Worm (Caenorhabditis elegans) whole organism, young adult: ENCODE measurements around the gene F18E9.7.
A peak's percentile ranks its signal among the peaks of the same experiment; 100 is the strongest.

Experiments
- B0035.1 ChIP-seq: sonication (generic microtip); optimal IDR thresholded peaks from 2 replicates; lab custom pipeline; 2016; ENCODE audit warnings: missing genetic modification characterization, mild to moderate bottlenecking, missing compliant biosample characterization, missing genotype, missing genetic modification reagents
- B0336.3 ChIP-seq: fragments of 200-800 bp; sonication (Bioruptor generic); IDR thresholded peaks from 2 replicates; pipeline ENCODE4 v1.3.6; 2022; ENCODE audit warnings: missing genetic modification characterization, missing compliant biosample characterization
- C06A6.2 ChIP-seq: fragments of 200-800 bp; sonication (Bioruptor generic); conservative IDR thresholded peaks from 2 replicates; pipeline ENCODE4 v1.3.6; 2022; ENCODE audit warnings: missing genetic modification characterization, missing compliant biosample characterization
- C17E4.6 ChIP-seq: fragments of 200-800 bp; sonication (Bioruptor generic); IDR thresholded peaks from 2 replicates; pipeline ENCODE4 v1.3.6; 2022; ENCODE audit warnings: missing genetic modification reagents, missing genetic modification characterization, missing compliant biosample characterization
- F10E7.11 ChIP-seq: sonication (generic microtip); optimal IDR thresholded peaks from 2 replicates; lab custom pipeline; 2017; ENCODE audit warnings: mild to moderate bottlenecking, missing genetic modification characterization, moderate library complexity, missing compliant biosample characterization
- F22D6.2 ChIP-seq: sonication (generic microtip); optimal IDR thresholded peaks from 2 replicates; lab custom pipeline; 2016; ENCODE audit warnings: mild to moderate bottlenecking, missing genetic modification characterization, missing compliant biosample characterization
- F23B12.7 ChIP-seq: sonication (generic microtip); optimal IDR thresholded peaks from 2 replicates; lab custom pipeline; 2017; ENCODE audit warnings: missing genetic modification characterization, mild to moderate bottlenecking, missing compliant biosample characterization, antibody characterized with exemption, moderate library complexity; ENCODE audit not compliant: insufficient read depth
- F39B2.1 ChIP-seq: fragments of 200-800 bp; sonication (Bioruptor generic); IDR thresholded peaks from 2 replicates; pipeline ENCODE4 v1.3.6; 2022; ENCODE audit warnings: missing genetic modification reagents, missing genetic modification characterization, missing compliant biosample characterization
- F55B11.4 ChIP-seq: sonication (generic microtip); optimal IDR thresholded peaks from 2 replicates; lab custom pipeline; 2016; ENCODE audit warnings: missing compliant biosample characterization, missing genetic modification characterization, borderline replicate concordance; ENCODE audit not compliant: insufficient read depth
- F57A8.1 ChIP-seq: fragments of 200-800 bp; sonication (Bioruptor generic); optimal IDR thresholded peaks from 2 replicates; lab custom pipeline; 2018; ENCODE audit warnings: mild to moderate bottlenecking, missing genetic modification characterization, moderate library complexity, missing compliant biosample characterization
- T07F8.4 ChIP-seq: sonication (generic microtip); optimal IDR thresholded peaks from 2 replicates; lab custom pipeline; 2016; ENCODE audit warnings: mild to moderate bottlenecking, missing genetic modification characterization, moderate library complexity, missing compliant biosample characterization
- T26A5.8 ChIP-seq: sonication (generic microtip); optimal IDR thresholded peaks from 2 replicates; lab custom pipeline; 2016; ENCODE audit warnings: missing genetic modification characterization, missing compliant biosample characterization
- Y53G8AR.9 ChIP-seq: fragments of 200-800 bp; sonication (Bioruptor generic); conservative IDR thresholded peaks from 2 replicates; pipeline ENCODE4 v1.3.6; 2022; ENCODE audit warnings: missing genetic modification reagents, missing genetic modification characterization, missing compliant biosample characterization
- Y67H2A.10 ChIP-seq: fragments of 200-800 bp; sonication (Bioruptor generic); conservative IDR thresholded peaks from 2 replicates; pipeline ENCODE4 v1.3.6; 2022; ENCODE audit warnings: missing genetic modification reagents, missing genetic modification characterization, missing compliant biosample characterization
- Y95B8A.8 ChIP-seq: fragments of 200-800 bp; sonication (Bioruptor generic); IDR thresholded peaks from 2 replicates; pipeline ENCODE4 v1.3.6; 2022; ENCODE audit warnings: missing genetic modification reagents, missing genetic modification characterization, missing compliant biosample characterization
- akir-1 ChIP-seq: fragments of 200-800 bp; sonication (Bioruptor generic); optimal IDR thresholded peaks from 2 replicates; lab custom pipeline; 2018; ENCODE audit warnings: mild to moderate bottlenecking, missing genetic modification characterization, moderate library complexity, missing compliant biosample characterization
- aptf-2 ChIP-seq: fragments of 200-800 bp; sonication (Bioruptor generic); conservative IDR thresholded peaks from 2 replicates; pipeline ENCODE4 v1.3.6; 2022; ENCODE audit warnings: missing genetic modification reagents, missing genetic modification characterization, missing compliant biosample characterization
- aptf-3 ChIP-seq: fragments of 200-800 bp; sonication (Bioruptor generic); IDR thresholded peaks from 2 replicates; pipeline ENCODE4 v1.3.6; 2022; ENCODE audit warnings: missing genetic modification characterization, missing compliant biosample characterization
- atf-7 ChIP-seq: sonication (generic microtip); optimal IDR thresholded peaks from 2 replicates; lab custom pipeline; 2017; ENCODE audit warnings: mild to moderate bottlenecking, missing genetic modification characterization, missing compliant biosample characterization
- attf-5 ChIP-seq: fragments of 200-800 bp; sonication (Bioruptor generic); optimal IDR thresholded peaks from 2 replicates; lab custom pipeline; 2018; ENCODE audit warnings: mild to moderate bottlenecking, missing genetic modification characterization, missing compliant biosample characterization
- cebp-2 ChIP-seq: fragments of 200-800 bp; sonication (Bioruptor generic); IDR thresholded peaks from 2 replicates; pipeline ENCODE4 v1.3.6; 2022; ENCODE audit warnings: missing genetic modification characterization, missing compliant biosample characterization
- ceh-27 ChIP-seq: fragments of 200-800 bp; sonication (Bioruptor generic); optimal IDR thresholded peaks from 2 replicates; lab custom pipeline; 2018; ENCODE audit warnings: mild to moderate bottlenecking, missing genetic modification characterization, moderate library complexity, missing compliant biosample characterization
- ceh-58 ChIP-seq: fragments of 200-800 bp; sonication (Bioruptor generic); IDR thresholded peaks from 2 replicates; pipeline ENCODE4 v1.3.6; 2022; ENCODE audit warnings: missing genetic modification characterization, missing compliant biosample characterization
- dpff-1 ChIP-seq: sonication (generic microtip); optimal IDR thresholded peaks from 2 replicates; lab custom pipeline; 2017; ENCODE audit warnings: mild to moderate bottlenecking, missing genetic modification characterization, missing compliant biosample characterization
- dpl-1 ChIP-seq: fragments of 150-350 bp; optimal IDR thresholded peaks from 2 replicates; lab custom pipeline; 2014; ENCODE audit warnings: missing biosample characterization, missing genetic modification reagents, missing genetic modification characterization
- egl-44 ChIP-seq: fragments of 200-800 bp; sonication (Bioruptor generic); IDR thresholded peaks from 2 replicates; pipeline ENCODE4 v1.3.6; 2022; ENCODE audit warnings: missing genetic modification reagents, missing genetic modification characterization, missing compliant biosample characterization
- ekl-4 ChIP-seq: fragments of 200-800 bp; sonication (Bioruptor generic); IDR thresholded peaks from 2 replicates; pipeline ENCODE4 v1.3.6; 2022; ENCODE audit warnings: missing genetic modification reagents, missing genetic modification characterization, missing compliant biosample characterization
- fkh-3 ChIP-seq: sonication (generic microtip); optimal IDR thresholded peaks from 2 replicates; lab custom pipeline; 2016; ENCODE audit warnings: mild to moderate bottlenecking, missing genetic modification characterization, missing compliant biosample characterization
- hrde-1 ChIP-seq: sonication (generic microtip); optimal IDR thresholded peaks from 2 replicates; lab custom pipeline; 2016; ENCODE audit warnings: missing genetic modification characterization, mild to moderate bottlenecking, missing compliant biosample characterization, moderate library complexity, missing genotype, missing genetic modification reagents, borderline replicate concordance
- lag-1 ChIP-seq: fragments of 200-800 bp; sonication (Bioruptor generic); IDR thresholded peaks from 2 replicates; pipeline ENCODE4 v1.3.6; 2022; ENCODE audit warnings: missing genetic modification reagents, missing genetic modification characterization, missing compliant biosample characterization
- let-607 ChIP-seq, 2 experiments: fragments of 200-800 bp in 1 of 2; sonication (Bioruptor generic) in 1 of 2; sonication (generic microtip) in 1 of 2; optimal IDR thresholded peaks; 2 replicates each; lab custom pipeline; 2016 to 2018; ENCODE audit warnings: mild to moderate bottlenecking in 2 of 2, missing compliant biosample characterization in 2 of 2, missing genetic modification characterization in 2 of 2, moderate library complexity in 2 of 2, missing genotype in 1 of 2
- lin-26 ChIP-seq: fragments of 200-800 bp; sonication (Bioruptor generic); IDR thresholded peaks from 2 replicates; pipeline ENCODE4 v1.3.6; 2022; ENCODE audit warnings: missing genetic modification reagents, missing genetic modification characterization, missing compliant biosample characterization
- madf-3 ChIP-seq: fragments of 200-800 bp; sonication (Bioruptor generic); IDR thresholded peaks from 2 replicates; pipeline ENCODE4 v1.3.6; 2022; ENCODE audit warnings: missing genetic modification reagents, missing genetic modification characterization, missing compliant biosample characterization
- madf-6 ChIP-seq: fragments of 200-800 bp; sonication (Bioruptor generic); IDR thresholded peaks from 2 replicates; pipeline ENCODE4 v1.3.6; 2022; ENCODE audit warnings: missing genetic modification reagents, missing genetic modification characterization, missing compliant biosample characterization
- nfyb-1 ChIP-seq: fragments of 200-800 bp; sonication (Bioruptor generic); IDR thresholded peaks from 2 replicates; pipeline ENCODE4 v1.3.6; 2022; ENCODE audit warnings: missing genetic modification reagents, missing genetic modification characterization, missing compliant biosample characterization
- nhr-80 ChIP-seq: sonication (generic microtip); optimal IDR thresholded peaks from 2 replicates; lab custom pipeline; 2016; ENCODE audit warnings: missing genetic modification characterization, missing compliant biosample characterization
- pbrm-1 ChIP-seq: fragments of 200-800 bp; sonication (Bioruptor generic); IDR thresholded peaks from 2 replicates; pipeline ENCODE4 v1.3.6; 2022; ENCODE audit warnings: missing genetic modification reagents, missing genetic modification characterization, missing compliant biosample characterization
- repo-1 ChIP-seq: sonication (generic microtip); optimal IDR thresholded peaks from 2 replicates; lab custom pipeline; 2017; ENCODE audit warnings: mild to moderate bottlenecking, missing genetic modification characterization, missing compliant biosample characterization
- rpc-1 ChIP-seq, 2 experiments: fragments of 150-350 bp in 1 of 2; sonication (generic microtip) in 1 of 2; optimal IDR thresholded peaks; 2 replicates each; lab custom pipeline; 2014 to 2018; ENCODE audit warnings: missing biosample characterization in 1 of 2, missing genetic modification characterization in 1 of 2, missing genetic modification reagents in 1 of 2, missing genotype in 1 of 2
- sdz-38 ChIP-seq: sonication (generic microtip); optimal IDR thresholded peaks from 2 replicates; lab custom pipeline; 2016; ENCODE audit warnings: missing genotype, missing genetic modification characterization, missing compliant biosample characterization
- sea-2 ChIP-seq: fragments of 200-800 bp; sonication (Bioruptor generic); IDR thresholded peaks from 2 replicates; pipeline ENCODE4 v1.3.6; 2022; ENCODE audit warnings: missing genetic modification characterization, missing compliant biosample characterization
- snpc-4 ChIP-seq, 5 experiments: fragments of 150-350 bp in 1 of 5; sonication (generic microtip) in 4 of 5; optimal IDR thresholded peaks; 2 replicates each; lab custom pipeline; 2014 to 2018; ENCODE audit warnings: missing genetic modification characterization in 5 of 5, missing biosample characterization in 3 of 5, antibody characterized with exemption in 2 of 5, mild to moderate bottlenecking in 2 of 5, missing compliant biosample characterization in 2 of 5, missing genotype in 2 of 5, moderate library complexity in 2 of 5, missing genetic modification reagents in 1 of 5
- somi-1 ChIP-seq: fragments of 200-800 bp; sonication (Bioruptor generic); optimal IDR thresholded peaks from 2 replicates; lab custom pipeline; 2018; ENCODE audit warnings: mild to moderate bottlenecking, missing genetic modification characterization, missing compliant biosample characterization
- sptf-2 ChIP-seq: fragments of 200-800 bp; sonication (Bioruptor generic); optimal IDR thresholded peaks from 2 replicates; lab custom pipeline; 2018; ENCODE audit warnings: mild to moderate bottlenecking, missing genetic modification characterization, missing compliant biosample characterization
- tbx-9 ChIP-seq: sonication (generic microtip); optimal IDR thresholded peaks from 2 replicates; lab custom pipeline; 2016; ENCODE audit warnings: borderline replicate concordance, missing genetic modification characterization, inconsistent platforms, missing compliant biosample characterization
- ztf-25 ChIP-seq: fragments of 200-800 bp; sonication (Bioruptor generic); IDR thresholded peaks from 2 replicates; pipeline ENCODE4 v1.3.6; 2022; ENCODE audit warnings: missing genetic modification reagents, missing genetic modification characterization, missing compliant biosample characterization
- ztf-28 ChIP-seq: fragments of 200-800 bp; sonication (Bioruptor generic); IDR thresholded peaks from 2 replicates; pipeline ENCODE4 v1.3.6; 2022; ENCODE audit warnings: missing genetic modification reagents, missing genetic modification characterization, missing compliant biosample characterization
- ztf-6 ChIP-seq: fragments of 200-800 bp; sonication (Bioruptor generic); IDR thresholded peaks from 2 replicates; pipeline ENCODE4 v1.3.6; 2022; ENCODE audit warnings: missing genetic modification reagents, missing genetic modification characterization, missing compliant biosample characterization

Gene F18E9.7

DNA sequence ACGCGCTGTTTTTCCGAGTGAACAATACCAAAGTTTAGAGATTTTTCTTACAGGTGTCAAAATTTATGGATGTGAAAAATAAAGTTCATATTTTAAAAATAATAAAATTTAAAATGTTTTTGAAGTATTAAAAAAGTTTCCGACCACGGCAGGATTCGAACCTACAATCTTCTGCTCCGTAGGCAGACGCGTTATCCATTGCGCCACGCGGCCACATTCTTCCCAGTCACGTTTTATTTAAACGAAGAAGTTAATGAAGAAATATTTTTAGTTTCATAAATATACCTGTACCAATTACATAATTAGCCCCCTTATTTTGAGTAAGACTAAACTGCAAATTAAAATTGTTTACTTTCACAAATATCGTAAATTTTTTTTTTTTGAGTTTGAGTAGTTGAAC lies 43.1 kb upstream of the F18E9.7 start (continued):
- TF ChIP-seq ztf-28, result peak; percentile 17; the same call in 1 of the 2 replicates
- TF ChIP-seq C06A6.2, result no peak
- no peak for TF ChIP-seq Y53G8AR.9
- TF ChIP-seq repo-1 (tag; lab: Kevin White, UChicago), result peak; percentile 31
- no peak for TF ChIP-seq atf-7
- peak; percentile 89 for TF ChIP-seq ztf-25 (GFP tag; lab: Robert Waterston, UW)
- TF ChIP-seq Y67H2A.10 (GFP tag; lab: Robert Waterston, UW), result no peak; the same call in 1 of the 2 replicates
- no peak for TF ChIP-seq F22D6.2 (tag; lab: Kevin White, UChicago)
- no peak for TF ChIP-seq T07F8.4
- TF ChIP-seq F55B11.4 (tag; lab: Kevin White, UChicago), result no peak
- TF ChIP-seq cebp-2, result no peak
- TF ChIP-seq lag-1 (GFP tag; lab: Robert Waterston, UW), result no peak
- peak; percentile 64 for TF ChIP-seq snpc-4 (GFP tag; optimal IDR thresholded peaks at IDR 0.05; lab: Kevin White, UChicago)
- peak in 3 of 4 experiments; percentile 34 to 68 (median 36) for TF ChIP-seq snpc-4 (tag; optimal IDR thresholded peaks at IDR 0.05; lab: Kevin White, UChicago)
- peak; percentile 65 for TF ChIP-seq B0035.1 (tag; lab: Kevin White, UChicago)
- TF ChIP-seq T26A5.8 (tag; lab: Kevin White, UChicago), result no peak
- TF ChIP-seq madf-3, result no peak
- no peak for TF ChIP-seq tbx-9 (tag; lab: Kevin White, UChicago)
- TF ChIP-seq B0336.3, result no peak
- no peak for TF ChIP-seq aptf-2
- peak; percentile 19; the same call in 1 of the 2 replicates for TF ChIP-seq egl-44 (GFP tag; lab: Robert Waterston, UW)
- TF ChIP-seq madf-6 (GFP tag; lab: Robert Waterston, UW), result peak; percentile 30; the same call in 1 of the 2 replicates
- peak; percentile 43 for TF ChIP-seq hrde-1 (tag; lab: Kevin White, UChicago)
- no peak for TF ChIP-seq ztf-6 (GFP tag; lab: Robert Waterston, UW)
- no peak for TF ChIP-seq dpff-1
- peak; percentile 92 for TF ChIP-seq rpc-1 (optimal IDR thresholded peaks at IDR 0.05; lab: Kevin White, UChicago)
- TF ChIP-seq rpc-1 (tag; optimal IDR thresholded peaks at IDR 0.05; lab: Kevin White, UChicago), result peak; percentile 98
- TF ChIP-seq F23B12.7 (tag; lab: Kevin White, UChicago), result peak; percentile 65
- peak; percentile 7 for TF ChIP-seq nhr-80 (tag; lab: Kevin White, UChicago)
- TF ChIP-seq let-607 (tag; optimal IDR thresholded peaks at IDR 0.05; lab: Kevin White, UChicago), result peak in 1 of 2 experiments; percentile 33
- no peak for TF ChIP-seq sea-2 (GFP tag; lab: Robert Waterston, UW)
- TF ChIP-seq aptf-3 (GFP tag; lab: Robert Waterston, UW), result no peak
- TF ChIP-seq sptf-2 (GFP tag; lab: Kevin White, UChicago), result no peak
- TF ChIP-seq F39B2.1 (GFP tag; lab: Robert Waterston, UW), result no peak

DNA sequence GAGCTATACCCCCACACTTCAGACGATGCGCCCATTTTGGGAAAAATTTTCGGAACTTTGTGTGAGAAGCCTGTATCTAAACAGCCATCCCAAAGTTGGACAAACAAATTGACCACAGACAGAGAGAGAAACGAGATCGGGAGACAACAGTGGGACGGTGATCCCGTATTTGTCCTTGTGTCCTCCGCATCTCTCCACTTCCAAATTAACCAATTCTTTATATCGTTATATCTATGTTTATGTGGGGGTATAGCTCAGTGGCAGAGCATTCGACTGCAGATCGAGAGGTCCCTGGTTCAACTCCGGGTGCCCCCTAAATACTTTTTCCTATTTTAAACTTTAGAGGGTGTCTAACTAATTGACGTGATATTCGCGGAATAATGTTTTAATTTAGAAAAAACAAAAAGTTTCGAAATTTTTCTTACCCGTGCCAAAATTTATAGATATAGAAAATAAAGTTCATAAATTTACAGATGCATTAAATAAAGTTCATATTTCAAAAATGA lies 41.2 kb upstream of the F18E9.7 start:
- TF ChIP-seq somi-1 (GFP tag; lab: Kevin White, UChicago), result peak; percentile 3
- TF ChIP-seq akir-1 (GFP tag; lab: Kevin White, UChicago), result peak; percentile 23
- no peak for TF ChIP-seq sdz-38 (tag; lab: Kevin White, UChicago)
- no peak for TF ChIP-seq dpl-1 (GFP tag; lab: Kevin White, UChicago)
- no peak for TF ChIP-seq nhr-80 (tag; lab: Kevin White, UChicago)
- TF ChIP-seq F10E7.11 (tag; lab: Kevin White, UChicago), result no peak
- TF ChIP-seq fkh-3 (tag; lab: Kevin White, UChicago), result no peak
- TF ChIP-seq pbrm-1, result peak; percentile 76
- TF ChIP-seq ztf-6 (GFP tag; lab: Robert Waterston, UW), result 0 out of 2 replicates have a peak, but pooled peaks have one; percentile 24
- no peak for TF ChIP-seq Y95B8A.8 (GFP tag; lab: Robert Waterston, UW)
- TF ChIP-seq ekl-4 (GFP tag; lab: Robert Waterston, UW), result peak; percentile 56; the same call in 1 of the 2 replicates
- TF ChIP-seq lin-26 (GFP tag; lab: Robert Waterston, UW), result peak; percentile 88
- TF ChIP-seq attf-5, result peak; percentile 26
- TF ChIP-seq ceh-27 (GFP tag; lab: Kevin White, UChicago), result no peak
- peak; percentile 70; the same call in 1 of the 2 replicates for TF ChIP-seq nfyb-1 (GFP tag; lab: Robert Waterston, UW)
- no peak for TF ChIP-seq ceh-58 (GFP tag; lab: Robert Waterston, UW)
- no peak for TF ChIP-seq F23B12.7 (tag; lab: Kevin White, UChicago)
- TF ChIP-seq C17E4.6 (GFP tag; lab: Robert Waterston, UW), result no peak
- peak; percentile 61 for TF ChIP-seq F57A8.1 (GFP tag; lab: Kevin White, UChicago)
